Worm (Caenorhabditis elegans) whole organism, young adult: Measurements from ENCODE around the gene srt-20.

Experiments used
- F22D6.2 ChIP-seq: sonication (generic microtip); optimal IDR thresholded peaks from 2 replicates; lab custom pipeline; 2016; ENCODE audit warnings: mild to moderate bottlenecking, missing genetic modification characterization, missing compliant biosample characterization
- K12H6.12 ChIP-seq: fragments of 200-800 bp; sonication (Bioruptor generic); optimal IDR thresholded peaks from 2 replicates; lab custom pipeline; 2018; ENCODE audit warnings: mild to moderate bottlenecking, missing genetic modification characterization, missing compliant biosample characterization
- ama-1 ChIP-seq, 3 experiments: fragments of 150-350 bp in 1 of 3; sonication (generic microtip) in 2 of 3; optimal IDR thresholded peaks; 2 replicates each; lab custom pipeline; 2014 to 2018; ENCODE audit warnings: missing biosample characterization in 2 of 3, missing genetic modification characterization in 2 of 3, missing genetic modification reagents in 2 of 3
- athp-1 ChIP-seq: sonication (generic microtip); optimal IDR thresholded peaks from 2 replicates; lab custom pipeline; 2017; ENCODE audit warnings: mild to moderate bottlenecking, missing genetic modification characterization, missing compliant biosample characterization
- attf-3 ChIP-seq: fragments of 200-800 bp; sonication (Bioruptor generic); conservative IDR thresholded peaks from 2 replicates; pipeline ENCODE4 v1.3.6; 2022; ENCODE audit warnings: missing genetic modification reagents, missing genetic modification characterization, missing compliant biosample characterization
- die-1 ChIP-seq: sonication (generic microtip); optimal IDR thresholded peaks from 2 replicates; lab custom pipeline; 2016; ENCODE audit warnings: missing genotype, mild to moderate bottlenecking, missing genetic modification characterization, missing compliant biosample characterization
- dpl-1 ChIP-seq: fragments of 150-350 bp; optimal IDR thresholded peaks from 2 replicates; lab custom pipeline; 2014; ENCODE audit warnings: missing biosample characterization, missing genetic modification reagents, missing genetic modification characterization
- ets-4 ChIP-seq: fragments of 200-800 bp; sonication (Bioruptor generic); optimal IDR thresholded peaks from 2 replicates; lab custom pipeline; 2018; ENCODE audit warnings: mild to moderate bottlenecking, missing genetic modification characterization, missing compliant biosample characterization
- lin-26 ChIP-seq: fragments of 200-800 bp; sonication (Bioruptor generic); IDR thresholded peaks from 2 replicates; pipeline ENCODE4 v1.3.6; 2022; ENCODE audit warnings: missing genetic modification reagents, missing genetic modification characterization, missing compliant biosample characterization
- madf-8 ChIP-seq: fragments of 200-800 bp; sonication (Bioruptor generic); conservative IDR thresholded peaks from 2 replicates; pipeline ENCODE4 v1.3.6; 2022; ENCODE audit warnings: missing genetic modification reagents, missing genetic modification characterization, missing compliant biosample characterization
- sea-2 ChIP-seq: fragments of 200-800 bp; sonication (Bioruptor generic); IDR thresholded peaks from 2 replicates; pipeline ENCODE4 v1.3.6; 2022; ENCODE audit warnings: missing genetic modification characterization, missing compliant biosample characterization
- unc-62 ChIP-seq: fragments of 150-350 bp; optimal IDR thresholded peaks from 2 replicates; lab custom pipeline; 2014; ENCODE audit warnings: missing biosample characterization, missing genetic modification reagents, missing genetic modification characterization

ce11 chrV:4256474-4256873, 22.2 kb downstream of the srt-20 start, which contains the start of gene srt-14:
- TF ChIP-seq sea-2 (GFP tag; lab: Robert Waterston, UW) (no peak), lin-26 (GFP tag; lab: Robert Waterston, UW) (no peak), ama-1 (optimal IDR thresholded peaks at IDR 0.05; lab: Kevin White, UChicago) (no peak), ama-1 (GFP tag; optimal IDR thresholded peaks at IDR 0.05; lab: Kevin White, UChicago) (no peak), ets-4 (GFP tag; lab: Kevin White, UChicago) (no peak), die-1 (no peak), madf-8 (GFP tag; lab: Robert Waterston, UW) (no peak), K12H6.12 (tag; lab: Kevin White, UChicago) (no peak), F22D6.2 (tag; lab: Kevin White, UChicago) (no peak), attf-3 (GFP tag; lab: Robert Waterston, UW) (no peak), athp-1 (no peak), unc-62 (GFP tag; lab: Kevin White, UChicago) (no peak), dpl-1 (GFP tag; lab: Kevin White, UChicago) (no peak)
